Fruit fly (Drosophila melanogaster) whole organism, embryonic: ENCODE results near the gene Ppat-Dpck.

ENCODE experiments used
- Aef1 ChIP-seq: fragments of 200-800 bp; sonication (Bioruptor generic); IDR thresholded peaks from 3 replicates; pipeline ENCODE4 v1.3.6; 2022; ENCODE audit warnings: missing biosample characterization, missing genetic modification characterization
- CG10209 ChIP-seq: fragments of 200-800 bp; sonication (Bioruptor generic); optimal IDR thresholded peaks from 3 replicates; lab custom pipeline; 2017; ENCODE audit warnings: missing biosample characterization, mild to moderate bottlenecking, missing genetic modification characterization, missing genetic modification reagents
- CG10366 ChIP-seq: fragments of 200-800 bp; sonication (Bioruptor generic); IDR thresholded peaks from 2 replicates; pipeline ENCODE4 v1.3.6; 2022; ENCODE audit warnings: missing biosample characterization, missing genetic modification characterization
- CG11504 ChIP-seq: fragments of 200-800 bp; sonication (Bioruptor generic); optimal IDR thresholded peaks from 3 replicates; lab custom pipeline; 2019; ENCODE audit warnings: missing biosample characterization, mild to moderate bottlenecking, missing genetic modification characterization, moderate library complexity
- CG1233 ChIP-seq: fragments of 200-800 bp; sonication (Bioruptor generic); optimal IDR thresholded peaks from 4 replicates; lab custom pipeline; 2018; ENCODE audit warnings: missing biosample characterization, mild to moderate bottlenecking, missing genetic modification characterization
- CG12391 ChIP-seq: fragments of 200-800 bp; sonication (Bioruptor generic); optimal IDR thresholded peaks from 3 replicates; lab custom pipeline; 2018; ENCODE audit warnings: missing biosample characterization, mild to moderate bottlenecking, missing genetic modification characterization, moderate library complexity
- CG12769 ChIP-seq: fragments of 200-800 bp; sonication (Bioruptor generic); optimal IDR thresholded peaks from 2 replicates; lab custom pipeline; 2019; ENCODE audit warnings: missing biosample characterization, mild to moderate bottlenecking, missing genetic modification characterization, moderate library complexity
- CG13424 ChIP-seq: fragments of 200-800 bp; sonication (Bioruptor generic); optimal IDR thresholded peaks from 2 replicates; lab custom pipeline; 2019; ENCODE audit warnings: missing biosample characterization, mild to moderate bottlenecking, missing genetic modification characterization, moderate library complexity
- CG13894 ChIP-seq: fragments of 200-800 bp; sonication (Bioruptor generic); optimal IDR thresholded peaks from 3 replicates; lab custom pipeline; 2018; ENCODE audit warnings: missing biosample characterization, mild to moderate bottlenecking, missing genetic modification characterization, moderate library complexity
- CG14965 ChIP-seq: fragments of 200-800 bp; sonication (Bioruptor generic); optimal IDR thresholded peaks from 2 replicates; lab custom pipeline; 2016; ENCODE audit warnings: missing biosample characterization, missing genetic modification characterization, borderline replicate concordance
- CG15011 ChIP-seq: fragments of 200-800 bp; sonication (Bioruptor generic); optimal IDR thresholded peaks from 3 replicates; lab custom pipeline; 2018; ENCODE audit warnings: missing biosample characterization, mild to moderate bottlenecking, missing genetic modification characterization
- CG15514 ChIP-seq: fragments of 200-800 bp; sonication (Bioruptor generic); optimal IDR thresholded peaks from 3 replicates; lab custom pipeline; 2017; ENCODE audit warnings: missing biosample characterization, missing genetic modification characterization, mild to moderate bottlenecking, moderate library complexity, missing genetic modification reagents
- CG17359 ChIP-seq: fragments of 200-800 bp; sonication (Bioruptor generic); optimal IDR thresholded peaks from 3 replicates; lab custom pipeline; 2018; ENCODE audit warnings: missing biosample characterization, mild to moderate bottlenecking, missing genetic modification characterization, moderate library complexity
- CG18476 ChIP-seq: fragments of 200-800 bp; sonication (Bioruptor generic); optimal IDR thresholded peaks from 2 replicates; lab custom pipeline; 2016; ENCODE audit warnings: missing biosample characterization, mild to moderate bottlenecking, missing genetic modification characterization
- CG30403 ChIP-seq: fragments of 200-800 bp; sonication (Bioruptor generic); optimal IDR thresholded peaks from 3 replicates; lab custom pipeline; 2016; ENCODE audit warnings: missing biosample characterization, missing genetic modification characterization
- CG31441 ChIP-seq: fragments of 200-800 bp; sonication (Bioruptor generic); IDR thresholded peaks from 2 replicates; pipeline ENCODE4 v1.3.6; 2022; ENCODE audit warnings: missing biosample characterization, missing genetic modification characterization
- CG34224 ChIP-seq: fragments of 200-800 bp; sonication (Bioruptor generic); IDR thresholded peaks from 3 replicates; pipeline ENCODE4 v1.3.6; 2022; ENCODE audit warnings: missing biosample characterization, missing genetic modification characterization; ENCODE audit not compliant: partially characterized antibody
- CG3995 ChIP-seq: fragments of 200-800 bp; sonication (Bioruptor generic); optimal IDR thresholded peaks from 3 replicates; lab custom pipeline; 2016; ENCODE audit warnings: missing biosample characterization, missing genetic modification characterization
- CG6765 ChIP-seq: fragments of 200-800 bp; sonication (Bioruptor generic); optimal IDR thresholded peaks from 3 replicates; lab custom pipeline; 2017; ENCODE audit warnings: missing biosample characterization, mild to moderate bottlenecking, missing genetic modification characterization
- CG7372 ChIP-seq: fragments of 200-800 bp; sonication (Bioruptor generic); IDR thresholded peaks from 2 replicates; pipeline ENCODE4 v1.3.6; 2022; ENCODE audit warnings: missing biosample characterization, missing genetic modification characterization
- CG8478 ChIP-seq: fragments of >200 bp; optimal IDR thresholded peaks from 2 replicates; lab custom pipeline; 2018
- CHES-1-like ChIP-seq: fragments of 200-800 bp; sonication (Bioruptor generic); optimal IDR thresholded peaks from 2 replicates; lab custom pipeline; 2016; ENCODE audit warnings: missing biosample characterization, missing genetic modification characterization
- Dek ChIP-seq: fragments of 200-800 bp; sonication (Bioruptor generic); optimal IDR thresholded peaks from 3 replicates; lab custom pipeline; 2019; ENCODE audit warnings: missing biosample characterization, mild to moderate bottlenecking, missing genetic modification characterization, moderate library complexity
- Eip74EF ChIP-seq, 2 experiments: fragments of 200-800 bp in 1 of 2; fragments of >200 bp in 1 of 2; sonication (Bioruptor generic) in 1 of 2; optimal IDR thresholded peaks; 2 replicates each; lab custom pipeline; 2017 to 2019; ENCODE audit warnings: missing biosample characterization in 2 of 2, missing genetic modification characterization in 2 of 2, mild to moderate bottlenecking in 1 of 2, moderate library complexity in 1 of 2
- H2.0 ChIP-seq: fragments of 200-800 bp; sonication (Bioruptor generic); IDR thresholded peaks from 2 replicates; pipeline ENCODE4 v1.3.6; 2022; ENCODE audit warnings: missing biosample characterization, missing genetic modification characterization
- Hr51 ChIP-seq, 2 experiments: fragments of 200-800 bp; sonication (Bioruptor generic); optimal IDR thresholded peaks; 2 replicates in 1 of 2; 3 replicates in 1 of 2; lab custom pipeline; 2016 to 2018; ENCODE audit warnings: missing biosample characterization in 2 of 2, missing genetic modification characterization in 2 of 2, mild to moderate bottlenecking in 1 of 2, moderate library complexity in 1 of 2
- MTF-1 ChIP-seq: fragments of 200-800 bp; sonication (Bioruptor generic); optimal IDR thresholded peaks from 2 replicates; lab custom pipeline; 2018; ENCODE audit warnings: missing biosample characterization, mild to moderate bottlenecking, missing genetic modification characterization, borderline replicate concordance
- Mrtf ChIP-seq: fragments of 200-800 bp; sonication (Bioruptor generic); IDR thresholded peaks from 3 replicates; pipeline ENCODE4 v1.3.6; 2022; ENCODE audit warnings: missing biosample characterization, missing genetic modification characterization
- Side ChIP-seq: fragments of 200-800 bp; sonication (Bioruptor generic); optimal IDR thresholded peaks from 2 replicates; lab custom pipeline; 2016; ENCODE audit warnings: missing biosample characterization, missing genetic modification characterization
- ab ChIP-seq: fragments of 200-800 bp; sonication (Bioruptor generic); optimal IDR thresholded peaks from 2 replicates; lab custom pipeline; 2016; ENCODE audit warnings: missing biosample characterization, missing genetic modification characterization
- al ChIP-seq: fragments of 200-800 bp; sonication (Bioruptor generic); IDR thresholded peaks from 2 replicates; pipeline ENCODE4 v1.3.6; 2022; ENCODE audit warnings: missing biosample characterization, missing genetic modification characterization
- chm ChIP-seq: fragments of 200-800 bp; sonication (Bioruptor generic); IDR thresholded peaks from 2 replicates; pipeline ENCODE4 v1.3.6; 2022; ENCODE audit warnings: missing biosample characterization, missing genetic modification characterization
- chn ChIP-seq: fragments of 200-800 bp; sonication (Bioruptor generic); optimal IDR thresholded peaks from 2 replicates; lab custom pipeline; 2016; ENCODE audit warnings: missing biosample characterization, missing genetic modification characterization
- corto ChIP-seq: fragments of 200-800 bp; sonication (Bioruptor generic); optimal IDR thresholded peaks from 2 replicates; lab custom pipeline; 2016; ENCODE audit warnings: missing biosample characterization, mild to moderate bottlenecking, missing genetic modification characterization, moderate library complexity
- emc ChIP-seq: fragments of 200-800 bp; sonication (Bioruptor generic); optimal IDR thresholded peaks from 2 replicates; lab custom pipeline; 2016; ENCODE audit warnings: missing biosample characterization, missing genetic modification characterization
- hth ChIP-seq: fragments of >200 bp; optimal IDR thresholded peaks from 2 replicates; lab custom pipeline; 2017; ENCODE audit warnings: inconsistent platforms
- kah ChIP-seq: fragments of 200-800 bp; sonication (Bioruptor generic); optimal IDR thresholded peaks from 2 replicates; lab custom pipeline; 2018; ENCODE audit warnings: missing biosample characterization, mild to moderate bottlenecking, missing genetic modification characterization
- ken ChIP-seq: fragments of 200-800 bp; sonication (Bioruptor generic); IDR thresholded peaks from 3 replicates; pipeline ENCODE4 v1.3.6; 2022; ENCODE audit warnings: missing biosample characterization, missing genetic modification characterization
- kni ChIP-seq: fragments of 200-800 bp; sonication (Bioruptor generic); optimal IDR thresholded peaks from 3 replicates; lab custom pipeline; 2017; ENCODE audit warnings: mild to moderate bottlenecking, missing biosample characterization, missing genetic modification reagents, missing genetic modification characterization
- lbe ChIP-seq: fragments of 200-800 bp; sonication (Bioruptor generic); optimal IDR thresholded peaks from 2 replicates; lab custom pipeline; 2016; ENCODE audit warnings: missing biosample characterization, mild to moderate bottlenecking, missing genetic modification characterization
- lmd ChIP-seq: fragments of 200-800 bp; sonication (Bioruptor generic); IDR thresholded peaks from 2 replicates; pipeline ENCODE4 v1.3.6; 2022; ENCODE audit warnings: missing biosample characterization, missing genetic modification characterization
- nerfin-1 ChIP-seq: fragments of 200-800 bp; sonication (Bioruptor generic); optimal IDR thresholded peaks from 3 replicates; lab custom pipeline; 2019; ENCODE audit warnings: missing biosample characterization, mild to moderate bottlenecking, missing genetic modification characterization, moderate library complexity
- nmo ChIP-seq: fragments of 200-800 bp; sonication (Bioruptor generic); optimal IDR thresholded peaks from 2 replicates; lab custom pipeline; 2018; ENCODE audit warnings: missing biosample characterization, mild to moderate bottlenecking, missing genetic modification characterization, moderate library complexity
- nom ChIP-seq: fragments of 200-800 bp; sonication (Bioruptor generic); optimal IDR thresholded peaks from 2 replicates; lab custom pipeline; 2017; ENCODE audit warnings: missing biosample characterization, missing genetic modification characterization, mild to moderate bottlenecking, moderate library complexity, missing genetic modification reagents
- pita ChIP-seq: fragments of 200-800 bp; sonication (Bioruptor generic); optimal IDR thresholded peaks from 2 replicates; lab custom pipeline; 2017; ENCODE audit warnings: missing biosample characterization, mild to moderate bottlenecking, missing genetic modification characterization
- pnt ChIP-seq: fragments of 200-800 bp; sonication (Bioruptor generic); optimal IDR thresholded peaks from 3 replicates; lab custom pipeline; 2016; ENCODE audit warnings: missing biosample characterization, missing genetic modification characterization
- unpg ChIP-seq: fragments of 200-800 bp; sonication (Bioruptor generic); optimal IDR thresholded peaks from 3 replicates; lab custom pipeline; 2018; ENCODE audit warnings: missing biosample characterization, mild to moderate bottlenecking, missing genetic modification characterization, moderate library complexity
- zf30C ChIP-seq: fragments of 200-800 bp; sonication (Bioruptor generic); optimal IDR thresholded peaks from 3 replicates; lab custom pipeline; 2018; ENCODE audit warnings: missing biosample characterization, mild to moderate bottlenecking, missing genetic modification characterization

Ppat-Dpck gene

DNA sequence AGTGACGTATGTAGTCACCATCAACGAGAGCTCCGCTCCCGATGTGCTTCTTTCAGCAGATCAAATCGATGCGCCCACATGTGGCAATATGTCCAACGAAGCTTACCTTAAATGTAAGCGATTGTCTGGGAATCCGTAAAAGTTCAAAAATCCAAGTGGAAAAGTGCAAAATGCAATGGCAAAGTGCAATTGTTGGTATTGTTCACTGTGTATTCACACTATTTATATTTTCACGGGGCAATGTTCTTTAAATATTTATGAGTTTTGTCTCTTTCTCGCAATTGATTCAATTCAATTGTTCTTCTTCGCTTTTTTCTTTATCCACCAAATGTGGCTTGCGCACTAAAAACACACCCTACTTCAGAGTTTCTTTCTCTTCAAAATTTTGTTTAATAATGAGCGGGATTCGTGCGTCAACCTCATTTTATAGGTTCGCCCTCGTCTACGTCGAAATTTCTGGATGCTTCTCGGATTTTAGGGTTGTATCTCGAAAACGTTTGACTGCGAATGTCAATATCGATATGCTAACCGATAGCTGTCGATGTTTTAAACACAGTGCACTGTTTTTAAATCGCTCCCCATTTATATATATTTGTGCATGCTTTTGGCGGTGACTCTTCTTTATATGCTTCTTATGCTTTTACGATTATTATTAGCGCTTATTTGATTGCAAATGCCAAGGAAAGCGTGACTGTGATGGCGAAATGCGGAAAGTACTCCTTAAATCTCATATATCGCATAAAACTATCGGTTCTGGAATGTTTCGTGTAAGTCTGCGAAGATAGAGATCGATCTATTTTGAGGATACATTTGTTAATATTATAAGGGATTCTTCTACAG lies 16.6 kb downstream of the Ppat-Dpck start, which contains the start of gene DnaJ-1 (continued):
- TF ChIP-seq ken = no peak; the same call in 2 of the 3 replicates
- TF ChIP-seq CG15011 = peak; percentile 20
- no peak for TF ChIP-seq pnt (GFP tag; lab: Kevin White, UChicago)
- TF ChIP-seq corto (GFP tag; lab: Kevin White, UChicago) = peak; percentile 55
- TF ChIP-seq Dek (tag; lab: Kevin White, UChicago) = peak; percentile 37
- no peak for TF ChIP-seq zf30C
- TF ChIP-seq CG12391 (tag; lab: Kevin White, UChicago) = no peak
- no peak for TF ChIP-seq CG6765 (GFP tag; lab: Kevin White, UChicago)
- no peak for TF ChIP-seq CG14965 (GFP tag; lab: Kevin White, UChicago)
- TF ChIP-seq Eip74EF (GFP tag; optimal IDR thresholded peaks at IDR 0.05; lab: Kevin White, UChicago) = peak in 1 of 2 experiments; percentile 45
- no peak for TF ChIP-seq lmd (GFP tag; lab: Robert Waterston, UW)
- TF ChIP-seq CG11504 (tag; lab: Kevin White, UChicago) = no peak
- no peak for TF ChIP-seq CG1233 (GFP tag; lab: Kevin White, UChicago)
- TF ChIP-seq kni (GFP tag; lab: Kevin White, UChicago) = peak; percentile 52
- TF ChIP-seq CG18476 (GFP tag; lab: Kevin White, UChicago) = no peak
- TF ChIP-seq ab (GFP tag; lab: Kevin White, UChicago) = no peak
- no peak for TF ChIP-seq emc
- no peak for TF ChIP-seq CG8478 (lab: Kevin White, UChicago)
- no peak for TF ChIP-seq Mrtf
- peak; percentile 37 for TF ChIP-seq unpg
- TF ChIP-seq chm = peak; percentile 26; the same call in 1 of the 2 replicates
- TF ChIP-seq Aef1 (GFP tag; lab: Robert Waterston, UW) = no peak
- TF ChIP-seq CG10366 (GFP tag; lab: Robert Waterston, UW) = no peak
- peak; percentile 43 for TF ChIP-seq CG15514 (GFP tag; lab: Kevin White, UChicago)
- TF ChIP-seq nmo (GFP tag; lab: Kevin White, UChicago) = peak; percentile 60
- TF ChIP-seq CG34224 (GFP tag; lab: Robert Waterston, UW) = peak; percentile 97
- TF ChIP-seq nom (GFP tag; lab: Kevin White, UChicago) = peak; percentile 92
- TF ChIP-seq Side (GFP tag; lab: Kevin White, UChicago) = peak; percentile 43
- TF ChIP-seq CG13894 = peak; percentile 75
- TF ChIP-seq CG12769 (tag; lab: Kevin White, UChicago) = peak; percentile 84
- peak in 1 of 2 experiments; percentile 19 for TF ChIP-seq Hr51 (GFP tag; optimal IDR thresholded peaks at IDR 0.05; lab: Kevin White, UChicago)
- TF ChIP-seq CHES-1-like (GFP tag; lab: Kevin White, UChicago) = no peak
- no peak for TF ChIP-seq CG30403 (GFP tag; lab: Kevin White, UChicago)
- no peak for TF ChIP-seq CG13424
- TF ChIP-seq CG3995 (GFP tag; lab: Kevin White, UChicago) = peak; percentile 90
- TF ChIP-seq H2.0 (GFP tag; lab: Robert Waterston, UW) = no peak
- TF ChIP-seq CG31441 (GFP tag; lab: Robert Waterston, UW) = no peak
- TF ChIP-seq chn (GFP tag; lab: Kevin White, UChicago) = no peak
- TF ChIP-seq kah = peak; percentile 53
- peak; percentile 36 for TF ChIP-seq nerfin-1
- no peak for TF ChIP-seq pita (GFP tag; lab: Kevin White, UChicago)
- peak; percentile 42 for TF ChIP-seq MTF-1 (GFP tag; lab: Kevin White, UChicago)
- TF ChIP-seq lbe = peak; percentile 68
- no peak for TF ChIP-seq CG7372
- TF ChIP-seq CG17359 (tag; lab: Kevin White, UChicago) = peak; percentile 30
- TF ChIP-seq CG10209 = no peak
- no peak for TF ChIP-seq al
- TF ChIP-seq hth (lab: Kevin White, UChicago) = no peak
